Worm (Caenorhabditis elegans) whole organism, L1 larva: ENCODE data around the gene ZK1248.4.
A peak's percentile ranks its signal among the peaks of the same experiment; 100 is the strongest.

Experiments
- C34B4.2 ChIP-seq: sonication (generic microtip); optimal IDR thresholded peaks from 2 replicates; lab custom pipeline; 2017; ENCODE audit warnings: mild to moderate bottlenecking, missing genetic modification characterization, missing compliant biosample characterization
- Y116A8C.19 ChIP-seq: sonication (generic microtip); optimal IDR thresholded peaks from 2 replicates; lab custom pipeline; 2016; ENCODE audit warnings: missing compliant biosample characterization, missing genetic modification characterization, borderline replicate concordance
- aha-1 ChIP-seq: fragments of 150-350 bp; optimal IDR thresholded peaks from 2 replicates; lab custom pipeline; 2014; ENCODE audit warnings: missing biosample characterization, missing genetic modification characterization
- alr-1 ChIP-seq: fragments of 200-800 bp; sonication (Bioruptor generic); optimal IDR thresholded peaks from 2 replicates; lab custom pipeline; 2018; ENCODE audit warnings: borderline replicate concordance, mild to moderate bottlenecking, missing genetic modification characterization, missing compliant biosample characterization
- ceh-82 ChIP-seq, 3 experiments: fragments of 150-350 bp in 1 of 3; sonication (generic microtip) in 2 of 3; optimal IDR thresholded peaks; 2 replicates each; lab custom pipeline; 2014 to 2017; ENCODE audit warnings: missing biosample characterization in 3 of 3, missing genetic modification characterization in 3 of 3
- ces-1 ChIP-seq: fragments of 150-350 bp; optimal IDR thresholded peaks from 2 replicates; lab custom pipeline; 2014; ENCODE audit warnings: missing biosample characterization, missing genetic modification reagents, missing genetic modification characterization
- dpl-1 ChIP-seq, 3 experiments: fragments of 150-350 bp in 2 of 3; sonication (generic microtip) in 1 of 3; optimal IDR thresholded peaks; 2 replicates each; lab custom pipeline; 2014 to 2017; ENCODE audit warnings: missing biosample characterization in 3 of 3, missing genetic modification characterization in 3 of 3, missing genetic modification reagents in 3 of 3
- efl-1 ChIP-seq, 4 experiments: fragments of 150-350 bp; optimal IDR thresholded peaks in 3 of 4; peaks in 1 of 4; 1 replicate in 1 of 4; 2 replicates in 3 of 4; lab custom pipeline; 2014; ENCODE audit warnings: missing biosample characterization in 2 of 4, missing genetic modification characterization in 2 of 4, missing genetic modification reagents in 2 of 4
- efl-3 ChIP-seq: fragments of 200-800 bp; sonication (Bioruptor generic); optimal IDR thresholded peaks from 2 replicates; lab custom pipeline; 2018; ENCODE audit warnings: mild to moderate bottlenecking, missing genetic modification characterization, missing compliant biosample characterization
- egl-13 ChIP-seq: sonication (generic microtip); optimal IDR thresholded peaks from 2 replicates; lab custom pipeline; 2016; ENCODE audit warnings: missing genotype, missing genetic modification reagents, missing genetic modification characterization, missing compliant biosample characterization
- egl-27 ChIP-seq, 2 experiments: fragments of 150-350 bp in 1 of 2; sonication (generic microtip); optimal IDR thresholded peaks; 3 replicates each; lab custom pipeline; 2017 to 2018; ENCODE audit warnings: missing biosample characterization in 2 of 2, missing genetic modification characterization in 2 of 2, missing genetic modification reagents in 2 of 2
- elt-2 ChIP-seq: sonication (generic microtip); optimal IDR thresholded peaks from 2 replicates; lab custom pipeline; 2016; ENCODE audit warnings: missing genetic modification characterization, mild to moderate bottlenecking, inconsistent platforms, missing compliant biosample characterization, missing genetic modification reagents
- fkh-4 ChIP-seq: sonication (generic microtip); optimal IDR thresholded peaks from 2 replicates; lab custom pipeline; 2016; ENCODE audit warnings: missing compliant biosample characterization, missing genetic modification characterization, borderline replicate concordance
- fkh-8 ChIP-seq: sonication (generic microtip); optimal IDR thresholded peaks from 2 replicates; lab custom pipeline; 2016; ENCODE audit warnings: mild to moderate bottlenecking, missing genetic modification characterization, missing compliant biosample characterization
- fos-1 ChIP-seq: fragments of 150-350 bp; optimal IDR thresholded peaks from 2 replicates; lab custom pipeline; 2014; ENCODE audit warnings: missing biosample characterization, missing genetic modification characterization
- grh-1 ChIP-seq: fragments of 200-800 bp; sonication (Bioruptor generic); IDR thresholded peaks from 2 replicates; pipeline ENCODE4 v1.3.6; 2022; ENCODE audit warnings: missing genetic modification reagents, missing genetic modification characterization, missing compliant biosample characterization
- hlh-4 ChIP-seq: sonication (generic microtip); optimal IDR thresholded peaks from 2 replicates; lab custom pipeline; 2016; ENCODE audit warnings: mild to moderate bottlenecking, missing genetic modification characterization, missing compliant biosample characterization
- hpl-2 ChIP-seq: fragments of 150-350 bp; optimal IDR thresholded peaks from 2 replicates; lab custom pipeline; 2014; ENCODE audit warnings: missing biosample characterization, missing genetic modification reagents, missing genetic modification characterization
- irx-1 ChIP-seq: sonication (generic microtip); optimal IDR thresholded peaks from 2 replicates; lab custom pipeline; 2016; ENCODE audit warnings: missing genetic modification characterization, missing compliant biosample characterization
- isw-1 ChIP-seq: fragments of 200-800 bp; sonication (Bioruptor generic); IDR thresholded peaks from 2 replicates; pipeline ENCODE4 v1.3.6; 2022; ENCODE audit warnings: missing genetic modification characterization, missing compliant biosample characterization
- lin-14 ChIP-seq: fragments of 200-800 bp; sonication (Bioruptor generic); optimal IDR thresholded peaks from 2 replicates; lab custom pipeline; 2018; ENCODE audit warnings: mild to moderate bottlenecking, missing genetic modification characterization, moderate library complexity, missing compliant biosample characterization
- lir-3 ChIP-seq: sonication (generic microtip); optimal IDR thresholded peaks from 2 replicates; lab custom pipeline; 2016; ENCODE audit warnings: mild to moderate bottlenecking, missing genetic modification characterization, moderate library complexity, missing compliant biosample characterization; ENCODE audit not compliant: poor library complexity
- nhr-11 ChIP-seq: fragments of 150-350 bp; optimal IDR thresholded peaks from 2 replicates; lab custom pipeline; 2014; ENCODE audit warnings: missing biosample characterization, missing genetic modification characterization
- nhr-20 ChIP-seq: sonication (generic microtip); optimal IDR thresholded peaks from 2 replicates; lab custom pipeline; 2016; ENCODE audit warnings: mild to moderate bottlenecking, missing genetic modification characterization, missing compliant biosample characterization
- nhr-76 ChIP-seq: sonication (generic microtip); optimal IDR thresholded peaks from 2 replicates; lab custom pipeline; 2017; ENCODE audit warnings: missing biosample characterization, missing genetic modification characterization
- nhr-77 ChIP-seq: fragments of 150-350 bp; optimal IDR thresholded peaks from 2 replicates; lab custom pipeline; 2014; ENCODE audit warnings: missing biosample characterization, missing genetic modification characterization
- nhr-85 ChIP-seq: sonication (generic microtip); peaks from one replicate; lab custom pipeline; 2016; ENCODE audit warnings: missing genetic modification characterization, inconsistent platforms, missing compliant biosample characterization
- rnt-1 ChIP-seq: sonication (generic microtip); optimal IDR thresholded peaks from 2 replicates; lab custom pipeline; 2016; ENCODE audit warnings: mild to moderate bottlenecking, missing genetic modification characterization, moderate library complexity, missing compliant biosample characterization
- skn-1 ChIP-seq: fragments of 150-350 bp; optimal IDR thresholded peaks from 2 replicates; lab custom pipeline; 2014; ENCODE audit warnings: missing biosample characterization, missing genetic modification characterization
- sox-4 ChIP-seq: sonication (generic microtip); optimal IDR thresholded peaks from 2 replicates; lab custom pipeline; 2016; ENCODE audit warnings: missing genetic modification characterization, missing compliant biosample characterization
- swsn-7 ChIP-seq: sonication (generic microtip); optimal IDR thresholded peaks from 2 replicates; lab custom pipeline; 2016; ENCODE audit warnings: missing genetic modification characterization, missing compliant biosample characterization
- tbx-2 ChIP-seq: sonication (generic microtip); optimal IDR thresholded peaks from 2 replicates; lab custom pipeline; 2016; ENCODE audit warnings: missing genetic modification characterization, missing compliant biosample characterization
- tlp-1 ChIP-seq: fragments of 150-350 bp; optimal IDR thresholded peaks from 2 replicates; lab custom pipeline; 2014; ENCODE audit warnings: missing biosample characterization, missing genetic modification characterization
- unc-130 ChIP-seq: fragments of 150-350 bp; optimal IDR thresholded peaks from 2 replicates; lab custom pipeline; 2017; ENCODE audit warnings: missing biosample characterization, missing genetic modification characterization, inconsistent platforms
- unc-30 ChIP-seq: sonication (generic microtip); optimal IDR thresholded peaks from 2 replicates; lab custom pipeline; 2017; ENCODE audit warnings: missing biosample characterization, missing genetic modification characterization
- unc-86 ChIP-seq: sonication (generic microtip); optimal IDR thresholded peaks from 2 replicates; lab custom pipeline; 2016; ENCODE audit warnings: missing genetic modification characterization, missing compliant biosample characterization
- xbp-1 ChIP-seq: sonication (generic microtip); optimal IDR thresholded peaks from 2 replicates; lab custom pipeline; 2016; ENCODE audit warnings: missing genetic modification characterization, missing compliant biosample characterization
- zip-4 ChIP-seq: fragments of 200-800 bp; sonication (Bioruptor generic); optimal IDR thresholded peaks from 2 replicates; lab custom pipeline; 2018; ENCODE audit warnings: mild to moderate bottlenecking, missing genetic modification characterization, moderate library complexity, missing compliant biosample characterization

ZK1248.4 gene

ce11 chrII:5844694-5845129 is 26.3 kb downstream of the ZK1248.4 start (continued):
- TF ChIP-seq C34B4.2 (tag; lab: Kevin White, UChicago) (peak; percentile 81), ces-1 (peak; percentile 98), tlp-1 (tag; lab: Kevin White, UChicago) (peak; percentile 73), sox-4 (peak; percentile 99), fos-1 (peak; percentile 98), egl-13 (peak; percentile 99), isw-1 (GFP tag; lab: Robert Waterston, UW) (peak; percentile 99), nhr-85 (peak; percentile 100), fkh-8 (tag; lab: Kevin White, UChicago) (peak; percentile 100), egl-27 (tag; optimal IDR thresholded peaks at IDR 0.05; lab: Kevin White, UChicago) (peak; percentile 86 to 97), grh-1 (GFP tag; lab: Robert Waterston, UW) (peak; percentile 99), nhr-77 (peak; percentile 99), fkh-4 (peak; percentile 94), alr-1 (tag; lab: Kevin White, UChicago) (no peak), nhr-11 (peak; percentile 98), irx-1 (tag; lab: Kevin White, UChicago) (peak; percentile 100), Y116A8C.19 (tag; lab: Kevin White, UChicago) (peak; percentile 48), xbp-1 (tag; lab: Kevin White, UChicago) (peak; percentile 99), tbx-2 (tag; lab: Kevin White, UChicago) (peak; percentile 100), lin-14 (GFP tag; lab: Kevin White, UChicago) (peak; percentile 99), unc-130 (tag; lab: Kevin White, UChicago) (peak; percentile 98), swsn-7 (tag; lab: Kevin White, UChicago) (peak; percentile 100), dpl-1 (GFP tag; optimal IDR thresholded peaks at IDR 0.05; lab: Kevin White, UChicago) (peak; percentile 82 to 84 (median 82)), nhr-20 (peak; percentile 100), zip-4 (GFP tag; lab: Kevin White, UChicago) (peak; percentile 95), unc-86 (tag; lab: Kevin White, UChicago) (peak; percentile 99), nhr-76 (tag; lab: Kevin White, UChicago) (peak; percentile 80), ceh-82 (tag; optimal IDR thresholded peaks at IDR 0.05; lab: Kevin White, UChicago) (peak; percentile 95 to 98 (median 98)), hlh-4 (tag; lab: Kevin White, UChicago) (peak; percentile 79), aha-1 (peak; percentile 89), rnt-1 (tag; lab: Kevin White, UChicago) (peak; percentile 98), skn-1 (peak; percentile 91)

- TF ChIP-seq hpl-2 (GFP tag; lab: Kevin White, UChicago) (no peak), lir-3 (tag; lab: Kevin White, UChicago) (no peak), unc-30 (no peak), efl-3 (GFP tag; lab: Kevin White, UChicago) (no peak), isw-1 (GFP tag; lab: Robert Waterston, UW) (no peak), fkh-4 (no peak), nhr-85 (no peak)
Measured at ce11 chrII:5845441-5845840, 27.0 kb downstream of the ZK1248.4 start, which contains the start of the genes ZK1248.17 and H41C03.3. TSS of gene ZK1248.17 (minus strand) at chrII:5845541. TSS of gene H41C03.3 (plus strand) at chrII:5845777.

ce11 chrII:5846181-5846580 is 27.8 kb downstream of the ZK1248.4 start:
- TF ChIP-seq efl-1 (optimal IDR thresholded peaks at IDR 0.05; lab: Kevin White, UChicago), result no peak
- TF ChIP-seq efl-1 (GFP tag; optimal IDR thresholded peaks at IDR 0.05 in 1 of 2; lab: Kevin White, UChicago), result peak in 1 of 2 experiments; percentile 27
- TF ChIP-seq nhr-20, result no peak
- no peak for TF ChIP-seq isw-1 (GFP tag; lab: Robert Waterston, UW)
- peak; percentile 22 for TF ChIP-seq elt-2
